Fruit fly (Drosophila melanogaster) whole organism, prepupa: ENCODE results near the gene CG6282.

Experiments
- Blimp-1 ChIP-seq: fragments of 200-800 bp; sonication (Bioruptor generic); optimal IDR thresholded peaks from 3 replicates; lab custom pipeline; 2017; ENCODE audit warnings: missing biosample characterization, missing genetic modification characterization, mild to moderate bottlenecking, moderate library complexity, missing genetic modification reagents
- CG10631 ChIP-seq: fragments of 200-800 bp; sonication (Bioruptor generic); optimal IDR thresholded peaks from 2 replicates; lab custom pipeline; 2016; ENCODE audit warnings: missing biosample characterization, missing genetic modification characterization
- CG15336 ChIP-seq: fragments of 200-800 bp; sonication (Bioruptor generic); IDR thresholded peaks from 2 replicates; pipeline ENCODE4 v1.3.6; 2022; ENCODE audit warnings: missing biosample characterization, missing genetic modification characterization
- CG1621 ChIP-seq: fragments of 200-800 bp; sonication (Bioruptor generic); optimal IDR thresholded peaks from 3 replicates; lab custom pipeline; 2018; ENCODE audit warnings: missing biosample characterization, mild to moderate bottlenecking, missing genetic modification characterization
- CG3032 ChIP-seq: fragments of 200-800 bp; optimal IDR thresholded peaks from 2 replicates; lab custom pipeline; 2019; ENCODE audit warnings: missing biosample characterization, mild to moderate bottlenecking, missing genetic modification characterization, moderate library complexity
- CG34406 ChIP-seq: fragments of 200-800 bp; sonication (Bioruptor generic); optimal IDR thresholded peaks from 3 replicates; lab custom pipeline; 2016; ENCODE audit warnings: missing biosample characterization, missing genetic modification characterization
- CG6276 ChIP-seq: fragments of 200-800 bp; sonication (Bioruptor generic); optimal IDR thresholded peaks from 2 replicates; lab custom pipeline; 2017; ENCODE audit warnings: missing biosample characterization, mild to moderate bottlenecking, missing genetic modification characterization
- CG6854 ChIP-seq: fragments of 200-800 bp; sonication (Bioruptor generic); optimal IDR thresholded peaks from 2 replicates; lab custom pipeline; 2017; ENCODE audit warnings: missing biosample characterization, mild to moderate bottlenecking, missing genetic modification characterization
- CG8319 ChIP-seq: fragments of 200-800 bp; sonication (Bioruptor generic); optimal IDR thresholded peaks from 3 replicates; lab custom pipeline; 2016; ENCODE audit warnings: missing biosample characterization, missing genetic modification characterization
- CG8632 ChIP-seq: fragments of 200-800 bp; sonication (Bioruptor generic); optimal IDR thresholded peaks from 3 replicates; lab custom pipeline; 2016; ENCODE audit warnings: missing biosample characterization, missing genetic modification characterization
- CG9139 ChIP-seq: fragments of 200-800 bp; sonication (Bioruptor generic); optimal IDR thresholded peaks from 3 replicates; lab custom pipeline; 2017; ENCODE audit warnings: missing biosample characterization, mild to moderate bottlenecking, missing genetic modification characterization
- Eip78C ChIP-seq: fragments of 200-800 bp; sonication (Bioruptor generic); peaks from one replicate; lab custom pipeline; 2016; ENCODE audit warnings: missing biosample characterization, missing genetic modification characterization
- Ets96B ChIP-seq: fragments of 200-800 bp; optimal IDR thresholded peaks from 2 replicates; lab custom pipeline; 2019; ENCODE audit warnings: missing biosample characterization, mild to moderate bottlenecking, missing genetic modification characterization, moderate library complexity
- Gug ChIP-seq: fragments of 200-800 bp; sonication (Bioruptor generic); IDR thresholded peaks from 2 replicates; pipeline ENCODE4 v1.3.6; 2022; ENCODE audit warnings: missing biosample characterization, missing genetic modification characterization
- Hr38 ChIP-seq: sonication (Bioruptor generic); optimal IDR thresholded peaks from 2 replicates; lab custom pipeline; 2016; ENCODE audit warnings: missing biosample characterization, missing genetic modification characterization
- Lpt ChIP-seq: fragments of 200-800 bp; sonication (Bioruptor generic); optimal IDR thresholded peaks from 3 replicates; lab custom pipeline; 2016; ENCODE audit warnings: missing biosample characterization, missing genetic modification characterization
- OdsH ChIP-seq: fragments of 200-800 bp; sonication (Bioruptor generic); optimal IDR thresholded peaks from 3 replicates; lab custom pipeline; 2016; ENCODE audit warnings: missing biosample characterization, missing genetic modification characterization
- Smox ChIP-seq: fragments of 200-800 bp; sonication (Bioruptor generic); optimal IDR thresholded peaks from 3 replicates; lab custom pipeline; 2016; ENCODE audit warnings: missing biosample characterization, missing genetic modification characterization
- Sox102F ChIP-seq: fragments of 200-800 bp; sonication (Bioruptor generic); optimal IDR thresholded peaks from 2 replicates; lab custom pipeline; 2016; ENCODE audit warnings: missing biosample characterization, mild to moderate bottlenecking, missing genetic modification characterization
- Sox15 ChIP-seq: fragments of 200-800 bp; sonication (Bioruptor generic); optimal IDR thresholded peaks from 3 replicates; lab custom pipeline; 2016; ENCODE audit warnings: missing biosample characterization, missing genetic modification characterization
- achi ChIP-seq: fragments of 200-800 bp; sonication (Bioruptor generic); optimal IDR thresholded peaks from 3 replicates; lab custom pipeline; 2016; ENCODE audit warnings: missing biosample characterization, missing genetic modification characterization
- acj6 ChIP-seq: fragments of 200-800 bp; sonication (Bioruptor generic); optimal IDR thresholded peaks from 3 replicates; lab custom pipeline; 2016; ENCODE audit warnings: missing biosample characterization, missing genetic modification characterization
- dac ChIP-seq: fragments of 200-800 bp; sonication (Bioruptor generic); optimal IDR thresholded peaks from 2 replicates; lab custom pipeline; 2017; ENCODE audit warnings: missing biosample characterization, mild to moderate bottlenecking, missing genetic modification characterization
- dsx ChIP-seq: fragments of 200-800 bp; optimal IDR thresholded peaks from 3 replicates; lab custom pipeline; 2019; ENCODE audit warnings: missing biosample characterization, mild to moderate bottlenecking, missing genetic modification characterization, moderate library complexity; ENCODE audit not compliant: poor library complexity, severe bottlenecking
- eg ChIP-seq: fragments of 200-800 bp; sonication (Bioruptor generic); IDR thresholded peaks from 3 replicates; pipeline ENCODE4 v1.3.6; 2022; ENCODE audit warnings: missing biosample characterization, missing genetic modification characterization
- esn ChIP-seq: fragments of 200-800 bp; sonication (Bioruptor generic); optimal IDR thresholded peaks from 2 replicates; lab custom pipeline; 2016; ENCODE audit warnings: missing biosample characterization, mild to moderate bottlenecking, missing genetic modification characterization, moderate library complexity
- fd59A ChIP-seq: fragments of 200-800 bp; sonication (Bioruptor generic); optimal IDR thresholded peaks from 2 replicates; lab custom pipeline; 2017; ENCODE audit warnings: missing biosample characterization, mild to moderate bottlenecking, missing genetic modification characterization, missing genetic modification reagents
- fkh ChIP-seq: fragments of 200-800 bp; sonication (Bioruptor generic); optimal IDR thresholded peaks from 3 replicates; lab custom pipeline; 2017; ENCODE audit warnings: missing biosample characterization, mild to moderate bottlenecking, missing genetic modification characterization, moderate library complexity
- net ChIP-seq: fragments of 200-800 bp; sonication (Bioruptor generic); optimal IDR thresholded peaks from 3 replicates; lab custom pipeline; 2016; ENCODE audit warnings: missing biosample characterization, missing genetic modification characterization
- pdm3 ChIP-seq: fragments of 200-800 bp; sonication (Bioruptor generic); optimal IDR thresholded peaks from 3 replicates; lab custom pipeline; 2016; ENCODE audit warnings: missing biosample characterization, missing genetic modification characterization
- salr ChIP-seq, 2 experiments: fragments of 200-800 bp; sonication (Bioruptor generic); optimal IDR thresholded peaks; 3 replicates each; lab custom pipeline; 2016 to 2018; ENCODE audit warnings: missing biosample characterization in 2 of 2, missing genetic modification characterization in 2 of 2, mild to moderate bottlenecking in 1 of 2
- ss ChIP-seq, 2 experiments: fragments of 200-800 bp; sonication (Bioruptor generic); optimal IDR thresholded peaks; 2 replicates in 1 of 2; 3 replicates in 1 of 2; lab custom pipeline; 2017 to 2018; ENCODE audit warnings: mild to moderate bottlenecking in 2 of 2, missing biosample characterization in 2 of 2, missing genetic modification characterization in 2 of 2, moderate library complexity in 1 of 2
- svp ChIP-seq: fragments of 200-800 bp; sonication (Bioruptor generic); peaks from one replicate; lab custom pipeline; 2016; ENCODE audit warnings: missing biosample characterization, missing genetic modification characterization
- vri ChIP-seq: fragments of 200-800 bp; sonication (Bioruptor generic); optimal IDR thresholded peaks from 3 replicates; lab custom pipeline; 2016; ENCODE audit warnings: missing biosample characterization, mild to moderate bottlenecking, missing genetic modification characterization

CG6282 gene

DNA sequence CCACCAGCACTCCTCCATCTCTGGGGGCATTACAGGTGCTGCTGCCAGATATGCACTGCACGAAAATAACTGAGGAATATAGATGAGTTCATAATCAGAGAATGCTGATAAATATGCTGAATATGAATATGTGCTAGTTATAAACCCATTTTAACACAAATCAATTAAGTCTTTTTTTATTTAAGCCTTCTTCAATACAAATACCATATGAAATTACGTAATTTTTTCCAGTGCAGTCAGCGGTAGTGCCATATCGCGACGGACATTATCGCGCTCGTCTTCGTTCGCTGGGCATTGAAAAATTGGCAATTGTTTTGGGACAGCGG is 52.9 kb downstream of the CG6282 start (continued):
- TF ChIP-seq CG3032 (tag; lab: Kevin White, UChicago): peak; percentile 93
- no peak for TF ChIP-seq Hr38 (GFP tag; lab: Kevin White, UChicago)
- TF ChIP-seq Sox15: peak; percentile 81
- TF ChIP-seq CG6276: peak; percentile 53
- TF ChIP-seq CG6854 (GFP tag; lab: Kevin White, UChicago): peak; percentile 60
- TF ChIP-seq CG8632 (GFP tag; lab: Kevin White, UChicago): peak; percentile 87
- peak; percentile 71 for TF ChIP-seq eg
- TF ChIP-seq ss (GFP tag; optimal IDR thresholded peaks at IDR 0.05; lab: Kevin White, UChicago): peak; percentile 81 to 93
- TF ChIP-seq Ets96B (tag; lab: Kevin White, UChicago): peak; percentile 91
- TF ChIP-seq dac (GFP tag; lab: Kevin White, UChicago): no peak
- TF ChIP-seq CG34406 (GFP tag; lab: Kevin White, UChicago): peak; percentile 87
- peak; percentile 79 for TF ChIP-seq achi (GFP tag; lab: Kevin White, UChicago)
- peak; percentile 73 for TF ChIP-seq CG15336 (GFP tag; lab: Robert Waterston, UW)
- peak; percentile 97 for TF ChIP-seq svp (GFP tag; lab: Kevin White, UChicago)
- TF ChIP-seq Smox: peak; percentile 84
- TF ChIP-seq CG8319 (GFP tag; lab: Kevin White, UChicago): peak; percentile 77
- TF ChIP-seq vri (GFP tag; lab: Kevin White, UChicago): peak; percentile 72
- TF ChIP-seq fd59A: peak; percentile 84
- peak; percentile 36; the same call in 1 of the 2 replicates for TF ChIP-seq Gug
- TF ChIP-seq CG9139 (GFP tag; lab: Kevin White, UChicago): peak; percentile 64
- TF ChIP-seq Blimp-1: peak; percentile 53
- TF ChIP-seq Sox102F: peak; percentile 81
- no peak for TF ChIP-seq fkh (GFP tag; lab: Kevin White, UChicago)
- peak; percentile 81 for TF ChIP-seq net (GFP tag; lab: Kevin White, UChicago)
- TF ChIP-seq, all 60 proteins: peak for 55

DNA sequence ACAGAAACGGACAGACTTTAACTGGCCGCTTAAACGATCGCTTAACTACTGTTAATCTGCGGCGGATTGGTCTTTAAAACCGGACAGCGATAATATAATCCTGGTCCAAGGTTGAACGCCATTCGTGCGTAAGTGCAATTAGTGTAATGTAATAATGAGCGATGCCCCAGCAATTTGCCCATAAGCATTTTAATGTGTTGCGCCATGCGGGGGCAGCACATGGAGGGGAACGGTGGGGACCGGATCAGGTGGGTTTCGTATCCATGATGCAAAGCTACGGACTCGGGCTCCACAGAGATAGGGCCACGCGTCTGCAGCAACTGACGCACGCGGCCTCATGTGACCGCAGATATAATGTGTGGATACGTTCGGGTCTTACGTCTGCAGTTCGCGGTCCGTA is 53.3 kb downstream of the CG6282 start:
- TF ChIP-seq esn (GFP tag; lab: Kevin White, UChicago) (no peak), CG8632 (GFP tag; lab: Kevin White, UChicago) (no peak), ss (GFP tag; optimal IDR thresholded peaks at IDR 0.05; lab: Kevin White, UChicago) (peak in 1 of 2 experiments; percentile 79)

DNA sequence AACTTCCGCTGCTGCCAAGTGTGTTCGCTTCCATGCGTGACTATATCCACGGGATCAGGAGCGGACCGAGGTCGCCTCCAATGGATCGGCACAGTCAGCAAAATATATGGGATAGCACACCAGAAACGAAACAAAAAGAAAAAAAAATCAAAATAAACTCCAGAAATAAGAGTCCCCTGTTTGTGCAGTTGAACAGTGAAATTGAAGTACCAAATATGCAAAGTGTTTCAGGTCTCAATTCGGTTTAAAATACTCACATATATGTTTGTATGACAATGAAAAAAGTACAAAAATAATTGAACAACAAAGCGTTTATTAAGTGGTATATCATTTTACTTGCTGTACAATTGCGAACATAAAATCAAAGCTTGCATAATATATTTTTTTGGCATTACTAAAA is 55.1 kb downstream of the CG6282 start:
- TF ChIP-seq CG3032 (tag; lab: Kevin White, UChicago) (no peak), CG10631 (no peak), pdm3 (GFP tag; lab: Kevin White, UChicago) (no peak), OdsH (no peak), Eip78C (GFP tag; lab: Kevin White, UChicago) (peak; percentile 42), Lpt (no peak), acj6 (GFP tag; lab: Kevin White, UChicago) (no peak), svp (GFP tag; lab: Kevin White, UChicago) (peak; percentile 49), salr (GFP tag; optimal IDR thresholded peaks at IDR 0.05; lab: Kevin White, UChicago) (no peak)

DNA sequence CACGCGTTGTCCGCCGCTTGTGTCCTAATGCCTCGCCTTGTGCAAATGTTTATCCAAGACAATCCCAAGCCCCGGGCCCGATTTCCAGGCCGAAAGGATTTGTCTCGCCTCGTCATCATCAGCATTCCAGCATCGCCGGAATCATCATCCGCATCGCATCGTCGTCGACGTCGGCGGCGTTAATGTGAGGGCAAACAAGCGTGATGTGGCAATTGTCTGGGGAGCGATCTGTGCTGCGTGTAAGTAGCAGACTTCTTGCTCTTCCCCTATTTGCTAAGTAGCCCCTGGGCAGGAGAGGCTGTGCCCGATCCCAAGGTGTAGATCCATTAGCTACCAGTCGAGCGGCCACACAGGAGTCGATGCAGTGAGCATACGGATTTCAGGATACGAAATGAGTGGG is 56.3 kb downstream of the CG6282 start:
- TF ChIP-seq achi (GFP tag; lab: Kevin White, UChicago) (no peak), dsx (GFP tag; lab: Kevin White, UChicago) (no peak), CG1621 (tag; lab: Kevin White, UChicago) (peak; percentile 6)
